Worm (Caenorhabditis elegans) whole organism, midembryonic: Measurements from ENCODE around the gene ZK596.3.

Experiments
- T22C8.4 ChIP-seq: fragments of 200-800 bp; sonication (Bioruptor generic); IDR thresholded peaks from 2 replicates; pipeline ENCODE4 v1.3.6; 2022; ENCODE audit warnings: missing genetic modification characterization, missing compliant biosample characterization
- cog-1 ChIP-seq: sonication (generic microtip); optimal IDR thresholded peaks from 2 replicates; lab custom pipeline; 2016; ENCODE audit warnings: missing genetic modification characterization, missing compliant biosample characterization
- flt-1 ChIP-seq: fragments of 200-800 bp; sonication (Bioruptor generic); IDR thresholded peaks from 2 replicates; pipeline ENCODE4 v1.3.6; 2022; ENCODE audit warnings: missing genetic modification characterization, missing compliant biosample characterization
- klf-2 ChIP-seq: fragments of 200-800 bp; sonication (Bioruptor generic); conservative IDR thresholded peaks from 2 replicates; pipeline ENCODE4 v1.3.6; 2022; ENCODE audit warnings: missing genetic modification reagents, missing genetic modification characterization, missing compliant biosample characterization
- med-1 ChIP-seq: sonication (generic microtip); optimal IDR thresholded peaks from 2 replicates; lab custom pipeline; 2017; ENCODE audit warnings: missing genetic modification characterization, mild to moderate bottlenecking, missing compliant biosample characterization, antibody characterized with exemption, missing genetic modification reagents; ENCODE audit not compliant: insufficient read depth
- ref-1 ChIP-seq: fragments of 200-800 bp; sonication (Bioruptor generic); conservative IDR thresholded peaks from 2 replicates; pipeline ENCODE4 v1.3.6; 2022; ENCODE audit warnings: missing genetic modification reagents, missing genetic modification characterization, missing compliant biosample characterization
- tab-1 ChIP-seq: fragments of 200-800 bp; sonication (Bioruptor generic); IDR thresholded peaks from 2 replicates; pipeline ENCODE4 v1.3.6; 2022; ENCODE audit warnings: missing genetic modification characterization, missing compliant biosample characterization
- ztf-23 ChIP-seq: fragments of 200-800 bp; sonication (Bioruptor generic); IDR thresholded peaks from 2 replicates; pipeline ENCODE4 v1.3.6; 2022; ENCODE audit warnings: missing genetic modification reagents, missing genetic modification characterization, missing compliant biosample characterization
- ztf-29 ChIP-seq: fragments of 200-800 bp; sonication (Bioruptor generic); IDR thresholded peaks from 2 replicates; pipeline ENCODE4 v1.3.6; 2022; ENCODE audit warnings: missing genetic modification reagents, missing genetic modification characterization, missing compliant biosample characterization

ZK596.3 gene

ce11 chrIV:10904282-10904681 lies at the start of gene ZK596.3:
ZK596.3 (minus strand) TSS chrIV:10904382.
- TF ChIP-seq ztf-29 (GFP tag; lab: Robert Waterston, UW) (no peak), tab-1 (no peak), ref-1 (GFP tag; lab: Robert Waterston, UW) (no peak), flt-1 (GFP tag; lab: Robert Waterston, UW) (no peak), med-1 (GFP tag; lab: Kevin White, UChicago) (no peak), T22C8.4 (no peak), ztf-23 (GFP tag; lab: Robert Waterston, UW) (no peak), cog-1 (tag; lab: Kevin White, UChicago) (no peak)

ce11 chrIV:10951997-10952396 lies 47.8 kb upstream of the ZK596.3 start, which contains the start of gene Y69E1A.3:
Y69E1A.3 (plus strand) TSS chrIV:10952297.
- TF ChIP-seq ref-1 (GFP tag; lab: Robert Waterston, UW), result no peak
- TF ChIP-seq tab-1, result no peak
- no peak for TF ChIP-seq klf-2
- no peak for TF ChIP-seq med-1 (GFP tag; lab: Kevin White, UChicago)
- TF ChIP-seq ztf-29 (GFP tag; lab: Robert Waterston, UW), result no peak
- TF ChIP-seq T22C8.4, result no peak
- TF ChIP-seq cog-1 (tag; lab: Kevin White, UChicago), result no peak
- no peak for TF ChIP-seq flt-1 (GFP tag; lab: Robert Waterston, UW)
- TF ChIP-seq ztf-23 (GFP tag; lab: Robert Waterston, UW), result no peak

DNA sequence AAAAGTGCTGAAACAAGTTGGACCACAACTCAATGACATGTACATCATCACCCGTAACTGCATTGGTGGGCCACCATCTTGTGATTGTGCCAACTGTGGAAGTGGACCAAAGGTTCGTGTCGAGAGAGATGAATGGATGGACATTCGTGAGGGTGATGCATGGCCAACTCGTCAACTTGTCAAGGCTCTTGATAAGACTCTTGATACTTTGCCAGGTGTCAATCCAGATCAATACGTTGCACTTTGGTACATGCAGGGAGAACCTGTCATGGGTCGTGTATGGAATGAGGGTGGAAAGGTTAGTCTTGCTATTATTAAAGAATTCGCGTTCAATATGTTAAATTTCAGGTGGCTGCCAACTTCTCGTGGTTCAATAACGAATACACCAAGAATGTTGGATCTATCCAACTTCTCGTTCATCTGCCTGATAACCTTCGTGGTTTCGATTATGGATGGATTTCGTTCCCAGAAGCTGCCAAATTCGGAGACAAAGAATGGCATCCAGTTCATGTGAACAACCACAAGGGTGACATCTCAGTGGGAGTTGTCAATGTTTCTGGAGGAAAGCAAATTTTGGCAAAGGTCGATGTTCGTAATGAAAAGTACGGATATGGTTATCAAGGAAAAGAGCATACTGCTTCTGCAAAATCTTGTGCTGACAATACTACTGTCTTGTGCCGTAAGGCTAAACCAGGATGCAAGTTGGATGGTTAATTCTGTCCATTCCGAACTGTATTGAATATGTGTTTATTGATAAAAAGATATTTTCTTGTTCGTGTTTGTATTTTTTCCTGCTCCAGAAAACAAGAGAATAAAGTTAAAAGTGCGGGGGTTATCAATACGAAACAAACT lies 46.4 kb upstream of the ZK596.3 start:
- no peak for TF ChIP-seq flt-1 (GFP tag; lab: Robert Waterston, UW)
- TF ChIP-seq ref-1 (GFP tag; lab: Robert Waterston, UW), result no peak
- no peak for TF ChIP-seq cog-1 (tag; lab: Kevin White, UChicago)
- TF ChIP-seq ztf-23 (GFP tag; lab: Robert Waterston, UW), result no peak
- no peak for TF ChIP-seq tab-1

ce11 chrIV:10949510-10949909 lies 45.3 kb upstream of the ZK596.3 start, which contains the start of gene nsph-3.1:
nsph-3.1 (plus strand) TSS chrIV:10949810.
- TF ChIP-seq ztf-29 (GFP tag; lab: Robert Waterston, UW) (no peak), ref-1 (GFP tag; lab: Robert Waterston, UW) (no peak), cog-1 (tag; lab: Kevin White, UChicago) (no peak), flt-1 (GFP tag; lab: Robert Waterston, UW) (no peak), T22C8.4 (no peak), klf-2 (no peak), med-1 (GFP tag; lab: Kevin White, UChicago) (no peak), ztf-23 (GFP tag; lab: Robert Waterston, UW) (no peak), tab-1 (no peak)

DNA sequence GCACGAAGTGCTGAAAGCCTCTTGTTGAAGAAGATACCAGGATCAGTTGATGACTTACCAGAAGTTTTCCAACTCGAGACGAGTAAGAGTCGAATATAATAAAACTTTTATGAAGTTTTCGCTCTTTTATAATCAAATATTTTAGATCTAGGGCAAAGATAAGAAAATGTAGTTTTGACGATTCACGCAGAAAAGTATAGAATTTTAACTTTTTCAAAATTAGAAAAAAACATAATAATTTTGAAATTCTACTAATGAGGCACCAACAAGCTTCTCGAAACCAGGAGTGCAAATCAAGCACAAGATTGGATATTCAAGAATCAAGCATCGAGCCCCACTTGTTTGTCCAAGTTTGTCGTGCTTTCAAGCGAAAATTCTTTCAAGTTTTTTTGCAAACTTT lies 44.6 kb upstream of the ZK596.3 start, which contains the start of gene Y69E1A.1:
Gene Y69E1A.1 (minus strand): TSS at position 101 of the 400 bp plus-strand sequence.
- no peak for TF ChIP-seq tab-1

DNA sequence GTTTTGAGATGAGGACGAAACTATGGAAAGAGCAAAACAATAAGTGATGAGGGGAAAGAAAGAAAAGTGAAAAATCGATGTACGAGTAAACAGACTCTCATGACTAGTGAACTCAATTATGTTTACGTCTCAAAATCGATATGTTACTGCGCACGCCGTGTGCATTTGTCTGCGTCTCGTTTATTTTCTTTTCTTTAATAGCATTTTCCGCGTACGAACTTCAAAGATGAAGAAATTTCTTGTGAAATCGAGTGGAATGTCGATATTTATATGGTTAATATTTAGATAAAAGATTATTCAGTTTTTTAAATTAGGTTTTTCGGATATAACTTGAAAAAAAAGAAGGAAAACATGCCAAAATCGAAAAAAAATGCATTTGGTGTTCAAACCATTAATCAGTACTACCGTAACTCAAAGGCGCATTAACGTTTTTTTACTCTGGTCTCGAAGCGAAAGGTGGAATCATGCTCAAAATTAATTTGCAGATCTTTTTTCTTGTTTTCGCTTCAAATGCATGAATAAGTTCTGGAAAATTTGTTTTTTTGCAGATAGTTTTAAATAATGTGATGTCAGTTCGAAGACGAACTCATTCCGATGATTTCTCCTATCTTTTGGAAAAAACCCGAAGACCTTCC lies 32.8 kb upstream of the ZK596.3 start, which contains the start of gene fic-1:
Gene fic-1 (plus strand): TSS at position 549 of the 635 bp plus-strand sequence.
- TF ChIP-seq T22C8.4 (peak; percentile 74), ref-1 (GFP tag; lab: Robert Waterston, UW) (no peak), ztf-29 (GFP tag; lab: Robert Waterston, UW) (no peak), cog-1 (tag; lab: Kevin White, UChicago) (peak; percentile 25), flt-1 (GFP tag; lab: Robert Waterston, UW) (no peak)

- TF ChIP-seq cog-1 (tag; lab: Kevin White, UChicago) (peak; percentile 65), T22C8.4 (no peak), klf-2 (no peak)
Measured at ce11 chrIV:10935853-10936491, 31.8 kb upstream of the ZK596.3 start, which contains the start of gene lgg-2. lgg-2 (minus strand) TSS chrIV:10935903.

ce11 chrIV:10935336-10935735 lies 31.2 kb upstream of the ZK596.3 start:
- TF ChIP-seq klf-2 (no peak), ztf-23 (GFP tag; lab: Robert Waterston, UW) (0 out of 2 replicates have a peak, but pooled peaks have one; percentile 19), ref-1 (GFP tag; lab: Robert Waterston, UW) (no peak), med-1 (GFP tag; lab: Kevin White, UChicago) (no peak), flt-1 (GFP tag; lab: Robert Waterston, UW) (0 out of 2 replicates have a peak, but pooled peaks have one; percentile 34), cog-1 (tag; lab: Kevin White, UChicago) (peak; percentile 70)

DNA sequence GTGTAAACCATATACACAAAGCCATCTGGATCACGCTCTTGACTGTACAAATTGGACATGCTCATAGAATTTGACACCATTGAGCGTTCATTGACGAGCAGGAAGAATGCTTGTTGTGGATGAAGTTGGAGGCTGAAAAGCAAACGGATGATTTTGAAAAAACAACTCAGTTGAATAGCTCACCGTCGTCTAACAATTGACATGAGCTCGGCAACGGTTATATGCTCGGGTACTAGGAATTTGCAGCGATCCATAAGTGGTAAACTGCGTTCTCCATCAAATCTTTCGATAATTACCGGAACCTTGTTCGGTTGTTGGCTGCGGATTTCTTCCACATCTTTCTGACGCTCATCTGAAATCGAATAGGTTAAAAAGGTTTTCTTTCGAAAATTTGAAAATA lies 30.6 kb upstream of the ZK596.3 start:
- no peak for TF ChIP-seq klf-2
- TF ChIP-seq cog-1 (tag; lab: Kevin White, UChicago), result no peak
- TF ChIP-seq T22C8.4, result no peak
- no peak for TF ChIP-seq med-1 (GFP tag; lab: Kevin White, UChicago)
- TF ChIP-seq ztf-29 (GFP tag; lab: Robert Waterston, UW), result no peak
- TF ChIP-seq ztf-23 (GFP tag; lab: Robert Waterston, UW), result no peak
- no peak for TF ChIP-seq ref-1 (GFP tag; lab: Robert Waterston, UW)
- no peak for TF ChIP-seq tab-1
- TF ChIP-seq flt-1 (GFP tag; lab: Robert Waterston, UW), result no peak
